Fruit fly (Drosophila melanogaster): ENCODE results near the gene betaTub85D.
A peak's percentile ranks its signal among the peaks of the same experiment; 100 is the strongest.

Gene betaTub85D

DNA sequence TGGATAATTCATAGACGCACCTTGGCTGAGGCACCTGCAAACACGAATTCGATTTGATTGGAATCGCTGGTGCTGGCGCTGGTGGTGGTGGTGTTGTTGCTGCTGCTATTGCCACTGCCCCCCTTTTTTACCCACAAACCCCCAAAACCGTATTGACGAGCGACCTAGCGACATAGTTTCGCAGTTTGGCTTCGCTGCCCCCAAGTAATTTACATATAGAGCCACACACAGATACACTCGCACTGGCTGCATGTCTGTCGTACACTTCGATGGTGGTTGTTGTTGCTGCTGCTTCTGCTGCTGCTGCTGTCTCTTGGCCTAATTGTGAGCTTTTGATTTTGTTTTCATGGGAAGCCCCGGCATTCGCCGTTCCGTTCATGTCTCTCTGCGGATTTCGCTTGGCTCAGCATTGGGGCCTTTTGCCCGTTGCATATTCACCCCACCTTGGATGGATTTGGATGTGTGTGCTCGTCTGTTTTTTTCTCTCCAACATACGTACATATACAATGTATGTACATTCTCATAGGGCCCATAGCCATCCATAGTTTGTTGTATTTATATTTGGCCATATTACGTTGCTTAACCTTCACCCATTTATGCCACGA is 14.1 kb upstream of the betaTub85D start (continued):
- 0 out of 3 replicates have a peak, but pooled peaks have one; percentile 49 for TF ChIP-seq CG6175 (GFP tag; IDR thresholded peaks at IDR 0.05)
- no peak for TF ChIP-seq Drgx (GFP tag; IDR thresholded peaks at IDR 0.05)
- TF ChIP-seq unpg (GFP tag; optimal IDR thresholded peaks at IDR 0.05): no peak
- no peak for TF ChIP-seq Nf-YA (GFP tag; IDR thresholded peaks at IDR 0.05)
- no peak for TF ChIP-seq sna (GFP tag; IDR thresholded peaks at IDR 0.05; ENCODE audit: partially characterized antibody)
- no peak for TF ChIP-seq lbe (GFP tag; optimal IDR thresholded peaks at IDR 0.05)
- TF ChIP-seq jigr1 (GFP tag; IDR thresholded peaks at IDR 0.05): no peak
- TF ChIP-seq HmgZ (tag; optimal IDR thresholded peaks at IDR 0.05): no peak
- no peak for TF ChIP-seq seq (GFP tag; IDR thresholded peaks at IDR 0.05)
- no peak for TF ChIP-seq Gsc (GFP tag; IDR thresholded peaks at IDR 0.05)
- TF ChIP-seq CG2712 (tag; optimal IDR thresholded peaks at IDR 0.05): no peak
- TF ChIP-seq CG12942 (GFP tag; optimal IDR thresholded peaks at IDR 0.05): no peak
- no peak for TF ChIP-seq Hmx (GFP tag; optimal IDR thresholded peaks at IDR 0.05)
- TF ChIP-seq crol (GFP tag; IDR thresholded peaks at IDR 0.05): peak; percentile 47; the same call in 1 of the 2 replicates
- TF ChIP-seq CG9215 (GFP tag; IDR thresholded peaks at IDR 0.05): no peak
- TF ChIP-seq CG16815 (GFP tag; optimal IDR thresholded peaks at IDR 0.05): no peak
- no peak for TF ChIP-seq aop (GFP tag; IDR thresholded peaks at IDR 0.05)
- TF ChIP-seq CG31441 (GFP tag; IDR thresholded peaks at IDR 0.05): no peak
- no peak for TF ChIP-seq gcm (GFP tag; optimal IDR thresholded peaks at IDR 0.05)
- TF ChIP-seq CG14710 (tag; optimal IDR thresholded peaks at IDR 0.05): no peak
- TF ChIP-seq z (GFP tag; IDR thresholded peaks at IDR 0.05): no peak
- peak; percentile 18 for TF ChIP-seq abd-A (tag; optimal IDR thresholded peaks at IDR 0.05)
- TF ChIP-seq Hr78 (GFP tag; optimal IDR thresholded peaks at IDR 0.05): peak in 1 of 2 experiments; percentile 25
- 0 out of 4 replicates have a peak, but pooled peaks have one; percentile 46 for TF ChIP-seq chinmo (GFP tag; IDR thresholded peaks at IDR 0.05; ENCODE audit: partially characterized antibody)
- TF ChIP-seq CG5180 (GFP tag; optimal IDR thresholded peaks at IDR 0.05): no peak
- peak; percentile 81 for TF ChIP-seq vvl (GFP tag; IDR thresholded peaks at IDR 0.05)
- TF ChIP-seq D19A (tag; optimal IDR thresholded peaks at IDR 0.05): no peak
- TF ChIP-seq C15 (GFP tag; IDR thresholded peaks at IDR 0.05): no peak
- no peak for TF ChIP-seq Fer1 (GFP tag; optimal IDR thresholded peaks at IDR 0.05)
- TF ChIP-seq CG12769 (tag; optimal IDR thresholded peaks at IDR 0.05): peak; percentile 63
- TF ChIP-seq ci (GFP tag; IDR thresholded peaks at IDR 0.05): peak; percentile 13; the same call in 1 of the 3 replicates
- peak; percentile 64 for TF ChIP-seq Med (GFP tag)
- TF ChIP-seq pho (GFP tag; optimal IDR thresholded peaks at IDR 0.05): no peak
- TF ChIP-seq CG8765 (GFP tag; IDR thresholded peaks at IDR 0.05): no peak
- no peak for TF ChIP-seq Dip2 (GFP tag; IDR thresholded peaks at IDR 0.05)
- TF ChIP-seq CG14965 (GFP tag; optimal IDR thresholded peaks at IDR 0.05; ENCODE audit: borderline replicate concordance): no peak
- TF ChIP-seq Sox100B (GFP tag; optimal IDR thresholded peaks at IDR 0.05): no peak
- no peak for TF ChIP-seq en (GFP tag; optimal IDR thresholded peaks at IDR 0.05)
- no peak for TF ChIP-seq CG9876 (GFP tag; optimal IDR thresholded peaks at IDR 0.05)
- no peak for TF ChIP-seq CG1647 (GFP tag; optimal IDR thresholded peaks at IDR 0.05)
- TF ChIP-seq h (optimal IDR thresholded peaks at IDR 0.05): no peak
- TF ChIP-seq CG15073 (GFP tag; optimal IDR thresholded peaks at IDR 0.05): no peak
- no peak for TF ChIP-seq CG7928 (GFP tag; optimal IDR thresholded peaks at IDR 0.05)
- no peak for TF ChIP-seq inv (GFP tag; IDR thresholded peaks at IDR 0.05; ENCODE audit: partially characterized antibody)

All from whole organism, embryonic.